Worm (Caenorhabditis elegans): ENCODE results near the gene mltn-1.
A peak's percentile ranks its signal among the peaks of the same experiment; 100 is the strongest.

The mltn-1 gene

ce11 chrII:13187188-13187587 is 42.2 kb upstream of the mltn-1 start, which contains the start of gene mecr-1 (continued):
- TF ChIP-seq nhr-76 (tag; optimal IDR thresholded peaks at IDR 0.05) (no peak), aly-2 (tag; optimal IDR thresholded peaks at IDR 0.05) (no peak), jun-1 (tag; optimal IDR thresholded peaks at IDR 0.05) (no peak), unc-130 (tag; optimal IDR thresholded peaks at IDR 0.05) (no peak), mdl-1 (tag; optimal IDR thresholded peaks at IDR 0.05) (no peak), pqm-1 (tag; optimal IDR thresholded peaks at IDR 0.05) (no peak), irx-1 (tag; optimal IDR thresholded peaks at IDR 0.05) (peak; percentile 18), snu-23 (GFP tag; optimal IDR thresholded peaks at IDR 0.05) (peak; percentile 63), ceh-63 (GFP tag; optimal IDR thresholded peaks at IDR 0.05) (no peak), lin-39 (tag; optimal IDR thresholded peaks at IDR 0.05) (no peak), hlh-17 (GFP tag; optimal IDR thresholded peaks at IDR 0.05; ENCODE audit: borderline replicate concordance) (no peak), unc-86 (tag; optimal IDR thresholded peaks at IDR 0.05) (no peak), Y116A8C.19 (tag; optimal IDR thresholded peaks at IDR 0.05; ENCODE audit: borderline replicate concordance) (no peak), mef-2 (tag; optimal IDR thresholded peaks at IDR 0.05) (no peak), nhr-20 (tag; optimal IDR thresholded peaks at IDR 0.05) (no peak), mep-1 (tag; optimal IDR thresholded peaks at IDR 0.05) (no peak), sptf-1 (tag; optimal IDR thresholded peaks at IDR 0.05) (no peak), dsc-1 (tag; optimal IDR thresholded peaks at IDR 0.05) (no peak), lsy-2 (tag; optimal IDR thresholded peaks at IDR 0.05) (peak; percentile 48 to 73), lin-13 (GFP tag; optimal IDR thresholded peaks at IDR 0.05) (peak; percentile 17), pax-3 (tag; optimal IDR thresholded peaks at IDR 0.05) (no peak), vab-15 (tag; optimal IDR thresholded peaks at IDR 0.05) (no peak), pag-3 (tag; optimal IDR thresholded peaks at IDR 0.05; ENCODE audit: borderline replicate concordance, insufficient read depth) (no peak), C16A3.4 (tag; optimal IDR thresholded peaks at IDR 0.05) (no peak), ztf-4 (tag; optimal IDR thresholded peaks at IDR 0.05) (no peak), zip-4 (GFP tag; optimal IDR thresholded peaks at IDR 0.05) (no peak), alr-1 (tag; optimal IDR thresholded peaks at IDR 0.05; ENCODE audit: borderline replicate concordance) (no peak), nhr-77 (tag; optimal IDR thresholded peaks at IDR 0.05) (no peak), nhr-19 (GFP tag; conservative IDR thresholded peaks at IDR 0.05) (no peak), nhr-85 (tag) (peak; percentile 76), nhr-11 (tag; optimal IDR thresholded peaks at IDR 0.05) (no peak), lin-35 (GFP tag; optimal IDR thresholded peaks at IDR 0.05) (peak; percentile 63 to 66), ets-5 (GFP tag; IDR thresholded peaks at IDR 0.05) (no peak), C04F5.9 (tag; optimal IDR thresholded peaks at IDR 0.05) (no peak), nhr-12 (tag; optimal IDR thresholded peaks at IDR 0.05) (no peak), egl-27 (tag; optimal IDR thresholded peaks at IDR 0.05) (no peak), blmp-1 (tag; optimal IDR thresholded peaks at IDR 0.05) (no peak), mab-9 (GFP tag; IDR thresholded peaks at IDR 0.05) (no peak)

DNA sequence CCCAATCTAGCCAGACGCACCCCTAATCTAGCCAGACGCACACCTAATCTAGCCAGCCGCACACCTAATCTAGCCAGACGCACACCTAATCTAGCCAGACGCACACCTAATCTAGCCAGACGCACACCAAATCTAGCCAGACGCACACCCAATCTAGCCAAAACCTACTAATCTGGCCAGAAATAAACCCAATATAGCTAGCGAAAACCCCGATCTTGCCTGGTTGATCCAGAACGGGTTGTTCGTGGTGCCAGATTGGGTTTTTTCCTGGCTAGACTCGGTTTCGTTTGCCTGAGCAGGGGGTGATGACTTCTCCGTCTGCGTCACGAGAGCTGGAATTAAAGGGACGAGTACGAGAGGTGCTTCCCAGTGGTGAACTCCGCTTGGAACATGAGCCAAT is 39.1 kb upstream of the mltn-1 start, which contains the start of gene W09H1.3:
Gene W09H1.3, plus strand, starts transcription at position 301 of the 400 bp plus-strand sequence.
- TF ChIP-seq nhr-19 (GFP tag; conservative IDR thresholded peaks at IDR 0.05) (no peak), lsy-2 (tag; optimal IDR thresholded peaks at IDR 0.05) (no peak), C16A3.4 (tag; optimal IDR thresholded peaks at IDR 0.05) (no peak), nhr-85 (tag) (no peak), unc-130 (tag; optimal IDR thresholded peaks at IDR 0.05) (no peak), ets-5 (GFP tag; IDR thresholded peaks at IDR 0.05) (no peak), dsc-1 (tag; optimal IDR thresholded peaks at IDR 0.05) (no peak), lin-39 (tag; optimal IDR thresholded peaks at IDR 0.05) (no peak), nhr-90 (tag; optimal IDR thresholded peaks at IDR 0.05; ENCODE audit: poor library complexity) (no peak), aha-1 (tag; optimal IDR thresholded peaks at IDR 0.05) (no peak), F16B12.6 (tag; optimal IDR thresholded peaks at IDR 0.05) (no peak), isw-1 (GFP tag; IDR thresholded peaks at IDR 0.05) (no peak), skn-1 (tag; optimal IDR thresholded peaks at IDR 0.05) (no peak), C04F5.9 (tag; optimal IDR thresholded peaks at IDR 0.05) (no peak)

All from whole organism, L1 larva.